Worm (Caenorhabditis elegans): ENCODE measurements around the gene T10C6.10.

Gene T10C6.10

ce11 chrV:16016977-16017376, 19.2 kb upstream of the T10C6.10 start:
- no peak for TF ChIP-seq blmp-1 (tag; optimal IDR thresholded peaks at IDR 0.05)
- peak; percentile 66 for TF ChIP-seq ceh-8 (GFP tag; optimal IDR thresholded peaks at IDR 0.05)

ce11 chrV:16017671-16018070, 18.5 kb upstream of the T10C6.10 start, which contains the start of gene srx-43:
Gene srx-43 (plus strand): TSS chrV:16017971.
- TF ChIP-seq dpl-1 (GFP tag; optimal IDR thresholded peaks at IDR 0.05) (no peak), F16B12.6 (tag; optimal IDR thresholded peaks at IDR 0.05) (no peak), unc-62 (GFP tag; optimal IDR thresholded peaks at IDR 0.05) (no peak), xbp-1 (tag; optimal IDR thresholded peaks at IDR 0.05) (no peak)

- TF ChIP-seq alr-1 (tag; optimal IDR thresholded peaks at IDR 0.05; ENCODE audit: borderline replicate concordance) (no peak), egl-27 (tag; optimal IDR thresholded peaks at IDR 0.05) (no peak), unc-62 (GFP tag; optimal IDR thresholded peaks at IDR 0.05) (no peak), Y116A8C.19 (tag; optimal IDR thresholded peaks at IDR 0.05; ENCODE audit: borderline replicate concordance) (no peak), lir-3 (tag; optimal IDR thresholded peaks at IDR 0.05; ENCODE audit: poor library complexity) (no peak), nhr-20 (tag; optimal IDR thresholded peaks at IDR 0.05) (no peak), nhr-77 (tag; optimal IDR thresholded peaks at IDR 0.05) (no peak), ceh-90 (tag; optimal IDR thresholded peaks at IDR 0.05) (no peak), mef-2 (tag; optimal IDR thresholded peaks at IDR 0.05) (no peak), snpc-4 (tag; optimal IDR thresholded peaks at IDR 0.05) (no peak)
Observed at ce11 chrV:16020042-16020441, 16.2 kb upstream of the T10C6.10 start, which contains the start of gene srx-44. Gene srx-44 (plus strand): TSS chrV:16020342.

DNA sequence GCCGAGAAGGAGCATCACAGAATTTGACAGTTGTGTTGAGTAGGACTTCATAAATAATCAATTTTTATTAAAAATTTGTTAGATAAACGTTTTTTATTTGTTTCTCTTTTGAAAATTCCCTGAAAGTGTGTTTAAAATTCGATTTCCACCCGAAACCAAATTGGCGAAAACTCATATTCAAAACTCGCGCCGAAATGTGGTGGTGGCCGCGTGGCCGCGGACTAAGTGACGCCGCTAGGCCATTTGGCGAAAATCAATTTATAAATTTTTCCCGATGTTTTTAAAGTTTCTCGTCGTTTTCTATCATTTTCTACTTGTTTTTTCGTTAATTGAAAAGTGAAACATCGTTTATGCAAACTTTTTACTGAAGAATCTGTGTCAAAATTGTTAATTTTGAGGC, 13.6 kb upstream of the T10C6.10 start:
- TF ChIP-seq F16B12.6 (tag; optimal IDR thresholded peaks at IDR 0.05) (no peak), ztf-4 (tag; optimal IDR thresholded peaks at IDR 0.05) (no peak), ztf-11 (tag; optimal IDR thresholded peaks at IDR 0.05) (peak in 1 of 2 experiments; percentile 82), fkh-4 (tag; optimal IDR thresholded peaks at IDR 0.05; ENCODE audit: borderline replicate concordance) (peak; percentile 60), nhr-19 (GFP tag; conservative IDR thresholded peaks at IDR 0.05) (no peak; the same call in 1 of the 2 replicates), vab-15 (tag; optimal IDR thresholded peaks at IDR 0.05) (no peak), ceh-90 (tag; optimal IDR thresholded peaks at IDR 0.05) (peak; percentile 87), nhr-71 (tag; optimal IDR thresholded peaks at IDR 0.05) (peak; percentile 73), C04F5.9 (tag; optimal IDR thresholded peaks at IDR 0.05) (no peak), unc-30 (tag; optimal IDR thresholded peaks at IDR 0.05) (no peak), nhr-47 (tag; optimal IDR thresholded peaks at IDR 0.05) (peak; percentile 73), hpl-2 (GFP tag; optimal IDR thresholded peaks at IDR 0.05) (no peak), egl-27 (tag; optimal IDR thresholded peaks at IDR 0.05) (no peak), snu-23 (GFP tag; optimal IDR thresholded peaks at IDR 0.05) (no peak), pax-3 (tag; optimal IDR thresholded peaks at IDR 0.05) (peak; percentile 40), lin-39 (tag; optimal IDR thresholded peaks at IDR 0.05) (no peak), snpc-4 (tag; optimal IDR thresholded peaks at IDR 0.05) (peak; percentile 68), nhr-237 (tag; optimal IDR thresholded peaks at IDR 0.05) (no peak), blmp-1 (tag; optimal IDR thresholded peaks at IDR 0.05) (no peak), aha-1 (tag; optimal IDR thresholded peaks at IDR 0.05) (no peak), nhr-20 (tag; optimal IDR thresholded peaks at IDR 0.05) (peak; percentile 56), pag-3 (tag; optimal IDR thresholded peaks at IDR 0.05; ENCODE audit: borderline replicate concordance, insufficient read depth) (no peak), zip-4 (GFP tag; optimal IDR thresholded peaks at IDR 0.05) (no peak), isw-1 (GFP tag; IDR thresholded peaks at IDR 0.05) (peak; percentile 49), elt-3 (tag; optimal IDR thresholded peaks at IDR 0.05) (no peak), nhr-28 (tag; optimal IDR thresholded peaks at IDR 0.05) (no peak), fos-1 (tag; optimal IDR thresholded peaks at IDR 0.05) (no peak), tlp-1 (tag; optimal IDR thresholded peaks at IDR 0.05) (no peak), pqm-1 (tag; optimal IDR thresholded peaks at IDR 0.05) (no peak), lin-35 (GFP tag; optimal IDR thresholded peaks at IDR 0.05) (peak; percentile 91 to 95), sup-37 (GFP tag; optimal IDR thresholded peaks at IDR 0.05) (no peak), ceh-63 (GFP tag; optimal IDR thresholded peaks at IDR 0.05) (no peak), mep-1 (tag; optimal IDR thresholded peaks at IDR 0.05) (no peak), sox-4 (tag; optimal IDR thresholded peaks at IDR 0.05) (peak; percentile 51), nhr-12 (tag; optimal IDR thresholded peaks at IDR 0.05) (no peak), nhr-84 (tag; optimal IDR thresholded peaks at IDR 0.05) (no peak), mef-2 (tag; optimal IDR thresholded peaks at IDR 0.05) (no peak), C16A3.4 (tag; optimal IDR thresholded peaks at IDR 0.05) (peak; percentile 1)

Measured in whole organism, L1 larva.